Fruit fly (Drosophila melanogaster) whole organism, embryonic: ENCODE measurements around the gene Eip75B.

Source experiments
- Antp ChIP-seq: fragments of 200-800 bp; sonication (Bioruptor generic); optimal IDR thresholded peaks from 3 replicates; lab custom pipeline; 2016; ENCODE audit warnings: missing biosample characterization, missing genetic modification characterization
- B-H1 ChIP-seq: fragments of 200-800 bp; sonication (Bioruptor generic); IDR thresholded peaks from 3 replicates; pipeline ENCODE4 v1.3.6; 2022; ENCODE audit warnings: missing biosample characterization, missing genetic modification characterization
- CG10321 ChIP-seq: fragments of 200-800 bp; sonication (Bioruptor generic); IDR thresholded peaks from 2 replicates; pipeline ENCODE4 v1.3.6; 2022; ENCODE audit warnings: missing biosample characterization, missing genetic modification characterization
- CG10431 ChIP-seq: fragments of 200-800 bp; sonication (Bioruptor generic); optimal IDR thresholded peaks from 3 replicates; lab custom pipeline; 2018; ENCODE audit warnings: missing biosample characterization, mild to moderate bottlenecking, missing genetic modification characterization
- CG11093 ChIP-seq: fragments of 200-800 bp; sonication (Bioruptor generic); IDR thresholded peaks from 3 replicates; pipeline ENCODE4 v1.3.6; 2022; ENCODE audit warnings: missing biosample characterization, missing genetic modification characterization
- CG11695 ChIP-seq: fragments of 200-800 bp; sonication (Bioruptor generic); IDR thresholded peaks from 3 replicates; pipeline ENCODE4 v1.3.6; 2022; ENCODE audit warnings: missing biosample characterization, missing genetic modification characterization
- CG12219 ChIP-seq: fragments of 200-800 bp; sonication (Bioruptor generic); optimal IDR thresholded peaks from 3 replicates; lab custom pipeline; 2018; ENCODE audit warnings: missing biosample characterization, mild to moderate bottlenecking, missing genetic modification characterization
- CG12391 ChIP-seq: fragments of 200-800 bp; sonication (Bioruptor generic); optimal IDR thresholded peaks from 3 replicates; lab custom pipeline; 2018; ENCODE audit warnings: missing biosample characterization, mild to moderate bottlenecking, missing genetic modification characterization, moderate library complexity
- CG13123 ChIP-seq: fragments of 200-800 bp; sonication (Bioruptor generic); optimal IDR thresholded peaks from 2 replicates; lab custom pipeline; 2016; ENCODE audit warnings: missing biosample characterization, missing genetic modification characterization
- CG14860 ChIP-seq: fragments of 200-800 bp; sonication (Bioruptor generic); IDR thresholded peaks from 3 replicates; pipeline ENCODE4 v1.3.6; 2022; ENCODE audit warnings: missing biosample characterization, missing genetic modification characterization; ENCODE audit not compliant: partially characterized antibody
- CG16815 ChIP-seq: fragments of 200-800 bp; sonication (Bioruptor generic); optimal IDR thresholded peaks from 3 replicates; lab custom pipeline; 2017; ENCODE audit warnings: missing biosample characterization, mild to moderate bottlenecking, missing genetic modification characterization
- CG16863 ChIP-seq: fragments of 200-800 bp; sonication (Bioruptor generic); optimal IDR thresholded peaks from 3 replicates; lab custom pipeline; 2016; ENCODE audit warnings: missing biosample characterization, missing genetic modification characterization
- CG17612 ChIP-seq: fragments of 200-800 bp; sonication (Bioruptor generic); IDR thresholded peaks from 2 replicates; pipeline ENCODE4 v1.3.6; 2022; ENCODE audit warnings: missing biosample characterization, missing genetic modification characterization
- CG17802 ChIP-seq: fragments of 200-800 bp; sonication (Bioruptor generic); optimal IDR thresholded peaks from 2 replicates; lab custom pipeline; 2018; ENCODE audit warnings: missing biosample characterization, mild to moderate bottlenecking, missing genetic modification characterization, moderate library complexity
- CG18599 ChIP-seq: fragments of 200-800 bp; sonication (Bioruptor generic); optimal IDR thresholded peaks from 3 replicates; lab custom pipeline; 2017; ENCODE audit warnings: missing biosample characterization, missing genetic modification characterization, mild to moderate bottlenecking, moderate library complexity, missing genetic modification reagents
- CG2199 ChIP-seq: fragments of 200-800 bp; sonication (Bioruptor generic); IDR thresholded peaks from 3 replicates; pipeline ENCODE4 v1.3.6; 2022; ENCODE audit warnings: missing biosample characterization, missing genetic modification characterization
- CG32532 ChIP-seq: fragments of 200-800 bp; sonication (Bioruptor generic); IDR thresholded peaks from 2 replicates; pipeline ENCODE4 v1.3.6; 2022; ENCODE audit warnings: missing biosample characterization, missing genetic modification characterization
- CG34422 ChIP-seq: fragments of 200-800 bp; sonication (Bioruptor generic); IDR thresholded peaks from 3 replicates; pipeline ENCODE4 v1.3.6; 2022; ENCODE audit warnings: missing biosample characterization, missing genetic modification characterization
- CG6175 ChIP-seq: fragments of 200-800 bp; sonication (Bioruptor generic); IDR thresholded peaks from 3 replicates; pipeline ENCODE4 v1.3.6; 2022; ENCODE audit warnings: missing biosample characterization, missing genetic modification characterization
- CG6272 ChIP-seq: fragments of 200-800 bp; sonication (Bioruptor generic); IDR thresholded peaks from 2 replicates; pipeline ENCODE4 v1.3.6; 2022; ENCODE audit warnings: missing biosample characterization, missing genetic modification characterization
- CG7271 ChIP-seq: fragments of 200-800 bp; sonication (Bioruptor generic); optimal IDR thresholded peaks from 2 replicates; lab custom pipeline; 2018; ENCODE audit warnings: missing biosample characterization, mild to moderate bottlenecking, missing genetic modification characterization, moderate library complexity
- CG8089 ChIP-seq: fragments of 200-800 bp; sonication (Bioruptor generic); optimal IDR thresholded peaks from 3 replicates; lab custom pipeline; 2016; ENCODE audit warnings: missing biosample characterization, missing genetic modification characterization
- CHES-1-like ChIP-seq: fragments of 200-800 bp; sonication (Bioruptor generic); optimal IDR thresholded peaks from 2 replicates; lab custom pipeline; 2016; ENCODE audit warnings: missing biosample characterization, missing genetic modification characterization
- D ChIP-seq, 2 experiments: fragments of 200-800 bp in 1 of 2; fragments of >200 bp in 1 of 2; sonication (Bioruptor generic) in 1 of 2; optimal IDR thresholded peaks; 2 replicates in 1 of 2; 3 replicates in 1 of 2; lab custom pipeline; 2017; ENCODE audit warnings: mild to moderate bottlenecking in 1 of 2, missing biosample characterization in 1 of 2, missing genetic modification characterization in 1 of 2, missing genetic modification reagents in 1 of 2
- Dfd ChIP-seq, 2 experiments: fragments of >200 bp; optimal IDR thresholded peaks; 2 replicates each; lab custom pipeline; 2017; ENCODE audit warnings: missing biosample characterization in 2 of 2, missing genetic modification characterization in 2 of 2
- GATAe ChIP-seq: fragments of 200-800 bp; sonication (Bioruptor generic); conservative IDR thresholded peaks from 2 replicates; pipeline ENCODE4 v1.3.6; 2022; ENCODE audit warnings: missing biosample characterization, missing genetic modification characterization
- HLH3B ChIP-seq: fragments of 200-800 bp; sonication (Bioruptor generic); IDR thresholded peaks from 2 replicates; pipeline ENCODE4 v1.3.6; 2022; ENCODE audit warnings: missing biosample characterization, missing genetic modification characterization
- HLHmδ ChIP-seq: fragments of 200-800 bp; sonication (Bioruptor generic); optimal IDR thresholded peaks from 2 replicates; lab custom pipeline; 2018; ENCODE audit warnings: missing biosample characterization, mild to moderate bottlenecking, missing genetic modification characterization, moderate library complexity
- Hmr ChIP-seq: fragments of 200-800 bp; sonication (Bioruptor generic); optimal IDR thresholded peaks from 3 replicates; lab custom pipeline; 2017; ENCODE audit warnings: mild to moderate bottlenecking, missing biosample characterization, missing genetic modification reagents, missing genetic modification characterization
- Nf-YA ChIP-seq: fragments of 200-800 bp; sonication (Bioruptor generic); IDR thresholded peaks from 2 replicates; pipeline ENCODE4 v1.3.6; 2022; ENCODE audit warnings: missing biosample characterization, missing genetic modification characterization
- PHDP ChIP-seq: fragments of 200-800 bp; sonication (Bioruptor generic); optimal IDR thresholded peaks from 3 replicates; lab custom pipeline; 2018; ENCODE audit warnings: missing biosample characterization, mild to moderate bottlenecking, missing genetic modification characterization, moderate library complexity
- Scr ChIP-seq: fragments of 200-800 bp; sonication (Bioruptor generic); IDR thresholded peaks from 2 replicates; pipeline ENCODE4 v1.3.6; 2022; ENCODE audit warnings: missing biosample characterization, missing genetic modification characterization; ENCODE audit not compliant: partially characterized antibody
- Spps ChIP-seq: fragments of 200-800 bp; sonication (Bioruptor generic); optimal IDR thresholded peaks from 2 replicates; lab custom pipeline; 2018; ENCODE audit warnings: missing biosample characterization, mild to moderate bottlenecking, missing genetic modification characterization
- Sry-β ChIP-seq: fragments of 200-800 bp; sonication (Bioruptor generic); optimal IDR thresholded peaks from 2 replicates; lab custom pipeline; 2018; ENCODE audit warnings: missing biosample characterization, mild to moderate bottlenecking, missing genetic modification characterization, moderate library complexity
- btn ChIP-seq: fragments of 200-800 bp; sonication (Bioruptor generic); optimal IDR thresholded peaks from 2 replicates; lab custom pipeline; 2016; ENCODE audit warnings: missing biosample characterization, missing genetic modification characterization
- cato ChIP-seq: fragments of 200-800 bp; sonication (Bioruptor generic); optimal IDR thresholded peaks from 2 replicates; lab custom pipeline; 2016; ENCODE audit warnings: missing biosample characterization, missing genetic modification characterization, borderline replicate concordance
- cg ChIP-seq: fragments of 200-800 bp; sonication (Bioruptor generic); optimal IDR thresholded peaks from 3 replicates; lab custom pipeline; 2019; ENCODE audit warnings: missing biosample characterization, mild to moderate bottlenecking, missing genetic modification characterization, moderate library complexity
- chif ChIP-seq, 2 experiments: fragments of 200-800 bp; sonication (Bioruptor generic); optimal IDR thresholded peaks; 3 replicates each; lab custom pipeline; 2016; ENCODE audit warnings: missing biosample characterization in 2 of 2, missing genetic modification characterization in 2 of 2
- exex ChIP-seq: fragments of 200-800 bp; sonication (Bioruptor generic); optimal IDR thresholded peaks from 4 replicates; lab custom pipeline; 2018; ENCODE audit warnings: missing biosample characterization, mild to moderate bottlenecking, missing genetic modification characterization, moderate library complexity
- gcm ChIP-seq: fragments of 200-800 bp; sonication (Bioruptor generic); optimal IDR thresholded peaks from 2 replicates; lab custom pipeline; 2019; ENCODE audit warnings: missing biosample characterization, mild to moderate bottlenecking, missing genetic modification characterization, moderate library complexity
- hkb ChIP-seq, 2 experiments: fragments of 200-800 bp in 1 of 2; fragments of >200 bp in 1 of 2; sonication (Bioruptor generic) in 1 of 2; IDR thresholded peaks in 1 of 2; optimal IDR thresholded peaks in 1 of 2; 2 replicates each; pipeline versions ENCODE4 v1.3.6 to Lab custom; 2017 to 2022; ENCODE audit warnings: missing biosample characterization in 1 of 2, missing genetic modification characterization in 1 of 2
- lab ChIP-seq: fragments of 200-800 bp; sonication (Bioruptor generic); optimal IDR thresholded peaks from 3 replicates; lab custom pipeline; 2017; ENCODE audit warnings: missing biosample characterization, missing genetic modification characterization, mild to moderate bottlenecking, moderate library complexity, missing genetic modification reagents
- lov ChIP-seq, 2 experiments: fragments of 200-800 bp in 1 of 2; fragments of >200 bp in 1 of 2; sonication (Bioruptor generic) in 1 of 2; IDR thresholded peaks in 1 of 2; optimal IDR thresholded peaks in 1 of 2; 2 replicates in 1 of 2; 3 replicates in 1 of 2; pipeline versions ENCODE4 v1.3.6 to Lab custom; 2017 to 2022; ENCODE audit warnings: missing biosample characterization in 1 of 2, missing genetic modification characterization in 1 of 2
- onecut ChIP-seq: fragments of 200-800 bp; sonication (Bioruptor generic); IDR thresholded peaks from 2 replicates; pipeline ENCODE4 v1.3.6; 2022; ENCODE audit warnings: missing biosample characterization, missing genetic modification characterization
- org-1 ChIP-seq: fragments of 200-800 bp; sonication (Bioruptor generic); optimal IDR thresholded peaks from 2 replicates; lab custom pipeline; 2017; ENCODE audit warnings: missing biosample characterization, missing genetic modification characterization
- sug ChIP-seq: fragments of 200-800 bp; optimal IDR thresholded peaks from 2 replicates; lab custom pipeline; 2019; ENCODE audit warnings: missing biosample characterization, mild to moderate bottlenecking, missing genetic modification characterization, moderate library complexity
- tap ChIP-seq: fragments of 200-800 bp; optimal IDR thresholded peaks from 3 replicates; lab custom pipeline; 2019; ENCODE audit warnings: missing biosample characterization, mild to moderate bottlenecking, missing genetic modification characterization, moderate library complexity
- toy ChIP-seq: fragments of 200-800 bp; sonication (Bioruptor generic); IDR thresholded peaks from 2 replicates; pipeline ENCODE4 v1.3.6; 2022; ENCODE audit warnings: missing biosample characterization, missing genetic modification characterization
- trem ChIP-seq: fragments of 200-800 bp; optimal IDR thresholded peaks from 3 replicates; lab custom pipeline; 2019; ENCODE audit warnings: missing biosample characterization, mild to moderate bottlenecking, missing genetic modification characterization, moderate library complexity
- tup ChIP-seq: fragments of 200-800 bp; sonication (Bioruptor generic); optimal IDR thresholded peaks from 2 replicates; lab custom pipeline; 2016; ENCODE audit warnings: missing biosample characterization, mild to moderate bottlenecking, missing genetic modification characterization, moderate library complexity

Gene Eip75B

dm6 chr3L:18088027-18088426 is 23.5 kb upstream of the Eip75B start (continued):
- TF ChIP-seq Sry-β (GFP tag; lab: Kevin White, UChicago) (no peak), D (optimal IDR thresholded peaks at IDR 0.05; lab: Kevin White, UChicago) (no peak), D (GFP tag; optimal IDR thresholded peaks at IDR 0.05; lab: Kevin White, UChicago) (no peak), CG13123 (GFP tag; lab: Kevin White, UChicago) (no peak), CG2199 (GFP tag; lab: Robert Waterston, UW) (peak; percentile 96), CHES-1-like (GFP tag; lab: Kevin White, UChicago) (no peak), lov (optimal IDR thresholded peaks at IDR 0.05; lab: Kevin White, UChicago) (no peak), lov (GFP tag; IDR thresholded peaks at IDR 0.05; lab: Robert Waterston, UW) (no peak), CG12219 (GFP tag; lab: Kevin White, UChicago) (no peak), toy (GFP tag; lab: Robert Waterston, UW) (no peak), PHDP (tag; lab: Kevin White, UChicago) (no peak), CG12391 (tag; lab: Kevin White, UChicago) (no peak), CG11695 (GFP tag; lab: Robert Waterston, UW) (no peak), CG34422 (GFP tag; lab: Robert Waterston, UW) (no peak), HLHmδ (GFP tag; lab: Kevin White, UChicago) (no peak), tap (tag; lab: Kevin White, UChicago) (no peak), Nf-YA (GFP tag; lab: Robert Waterston, UW) (no peak), tup (no peak), gcm (GFP tag; lab: Kevin White, UChicago) (no peak), org-1 (no peak), CG16815 (GFP tag; lab: Kevin White, UChicago) (no peak), CG16863 (GFP tag; lab: Kevin White, UChicago) (no peak), Spps (tag; lab: Kevin White, UChicago) (no peak), Antp (no peak), CG10431 (GFP tag; lab: Kevin White, UChicago) (no peak), btn (GFP tag; lab: Kevin White, UChicago) (no peak), CG6272 (GFP tag; lab: Robert Waterston, UW) (no peak), CG17802 (tag; lab: Kevin White, UChicago) (no peak), cg (GFP tag; lab: Kevin White, UChicago) (no peak), sug (peak; percentile 29), HLH3B (GFP tag; lab: Robert Waterston, UW) (no peak), CG32532 (GFP tag; lab: Robert Waterston, UW) (no peak), exex (no peak), CG10321 (GFP tag; lab: Robert Waterston, UW) (no peak), Hmr (GFP tag; lab: Kevin White, UChicago) (no peak), lab (GFP tag; lab: Kevin White, UChicago) (no peak), hkb (optimal IDR thresholded peaks at IDR 0.05; lab: Kevin White, UChicago) (no peak), hkb (GFP tag; IDR thresholded peaks at IDR 0.05; lab: Robert Waterston, UW) (no peak), cato (GFP tag; lab: Kevin White, UChicago) (no peak), CG17612 (GFP tag; lab: Robert Waterston, UW) (no peak), trem (tag; lab: Kevin White, UChicago) (peak; percentile 29), Dfd (GFP tag; optimal IDR thresholded peaks at IDR 0.05; lab: Kevin White, UChicago) (peak in 1 of 2 experiments; percentile 97), Scr (GFP tag; lab: Robert Waterston, UW) (no peak; the same call in 1 of the 2 replicates), onecut (GFP tag; lab: Robert Waterston, UW) (no peak), CG8089 (GFP tag; lab: Kevin White, UChicago) (no peak), CG11093 (GFP tag; lab: Robert Waterston, UW) (no peak), CG14860 (GFP tag; lab: Robert Waterston, UW) (no peak), GATAe (GFP tag; lab: Robert Waterston, UW) (no peak), CG7271 (no peak), CG18599 (GFP tag; lab: Kevin White, UChicago) (no peak), B-H1 (GFP tag; lab: Robert Waterston, UW) (no peak), chif (GFP tag; optimal IDR thresholded peaks at IDR 0.05; lab: Kevin White, UChicago) (peak in 1 of 2 experiments; percentile 27), CG6175 (GFP tag; lab: Robert Waterston, UW) (no peak)
